Worm (Caenorhabditis elegans): ENCODE data around the gene C05C12.1.

Gene C05C12.1

DNA sequence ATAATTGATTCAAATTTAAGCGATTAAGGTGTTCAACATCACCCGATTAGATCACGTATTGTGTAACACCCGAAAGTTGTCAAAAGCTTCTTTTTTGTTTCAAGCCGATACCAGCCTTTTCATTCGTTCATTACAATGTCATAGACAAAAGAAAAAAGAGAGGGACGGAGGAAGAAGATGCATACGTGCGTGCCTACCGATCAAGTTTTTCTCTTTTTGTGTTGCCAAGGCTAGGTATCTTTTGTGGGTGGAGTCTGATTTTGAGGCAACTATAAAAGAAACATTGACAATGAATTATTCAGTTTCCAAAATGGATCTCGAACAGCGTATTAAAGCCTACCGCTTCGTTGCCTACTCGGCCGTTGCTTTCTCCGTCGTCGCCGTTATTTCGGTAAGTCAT, 28.6 kb upstream of the C05C12.1 start, which contains the start of gene col-125:
Gene col-125, plus strand, starts transcription at position 301 of the 400 bp plus-strand sequence.
- TF ChIP-seq ceh-91 (GFP tag; IDR thresholded peaks at IDR 0.05): no peak
- no peak for TF ChIP-seq ekl-4 (GFP tag; IDR thresholded peaks at IDR 0.05)
- TF ChIP-seq ceh-100 (GFP tag; IDR thresholded peaks at IDR 0.05): no peak
- TF ChIP-seq ZK185.1 (tag; optimal IDR thresholded peaks at IDR 0.05; ENCODE audit: poor library complexity, severe bottlenecking): no peak
- TF ChIP-seq nhr-80 (tag; optimal IDR thresholded peaks at IDR 0.05): no peak
- TF ChIP-seq dpff-1 (tag; optimal IDR thresholded peaks at IDR 0.05): no peak
- TF ChIP-seq dpl-1 (GFP tag; optimal IDR thresholded peaks at IDR 0.05): no peak
- TF ChIP-seq mel-28 (tag; optimal IDR thresholded peaks at IDR 0.05; ENCODE audit: borderline replicate concordance): no peak

DNA sequence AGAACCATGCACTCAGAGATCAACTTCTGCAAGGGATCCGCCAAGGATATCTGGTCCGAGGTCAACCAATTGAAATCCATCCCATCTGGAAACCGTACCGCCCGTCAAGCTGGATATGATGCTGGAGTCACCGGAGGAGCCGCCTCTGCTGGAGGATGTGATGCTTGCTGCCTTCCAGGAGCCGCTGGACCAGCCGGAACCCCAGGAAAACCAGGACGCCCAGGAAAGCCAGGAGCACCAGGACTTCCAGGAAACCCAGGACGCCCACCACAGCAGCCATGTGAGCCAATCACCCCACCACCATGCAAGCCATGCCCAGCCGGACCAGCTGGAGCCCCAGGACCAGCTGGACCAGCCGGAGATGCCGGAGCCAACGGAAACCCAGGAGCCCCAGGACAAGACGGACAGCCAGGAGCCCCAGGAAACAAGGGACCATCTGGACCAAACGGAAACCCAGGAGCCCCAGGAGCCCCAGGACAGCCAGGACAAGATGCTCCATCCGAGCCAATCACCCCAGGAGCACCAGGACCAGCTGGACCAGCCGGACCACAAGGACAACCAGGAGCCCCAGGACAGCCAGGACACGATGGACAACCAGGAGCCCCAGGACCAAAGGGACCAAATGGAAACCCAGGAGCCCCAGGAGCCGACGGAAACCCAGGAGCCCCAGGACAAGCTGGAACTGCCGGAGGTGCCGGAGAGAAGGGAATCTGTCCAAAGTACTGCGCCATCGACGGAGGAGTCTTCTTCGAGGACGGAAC, 27.9 kb upstream of the C05C12.1 start:
- peak; percentile 96 for TF ChIP-seq egrh-3 (GFP tag; IDR thresholded peaks at IDR 0.05)
- TF ChIP-seq cebp-2 (GFP tag; IDR thresholded peaks at IDR 0.05): 0 out of 2 replicates have a peak, but pooled peaks have one; percentile 5

DNA sequence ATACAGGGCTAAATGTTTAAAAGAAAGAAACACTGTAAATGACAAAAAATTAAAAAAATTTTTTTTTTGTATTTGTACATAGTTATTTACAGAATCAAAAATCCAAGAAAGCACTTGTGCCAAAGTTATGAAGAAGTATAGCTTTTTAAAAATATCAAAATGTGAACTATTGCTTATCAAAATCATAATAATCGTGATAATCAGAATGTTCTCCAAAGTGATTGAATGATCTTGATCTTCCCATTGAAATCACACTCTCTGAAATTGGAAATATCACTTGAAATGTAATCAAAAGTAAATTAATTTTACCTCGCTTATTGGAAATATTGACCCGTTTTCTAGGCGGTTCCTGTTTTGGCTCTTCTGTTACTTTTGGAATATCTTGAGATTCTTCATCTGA, 27.2 kb upstream of the C05C12.1 start:
- TF ChIP-seq xnd-1 (tag; optimal IDR thresholded peaks at IDR 0.05) (no peak), snpc-4 (GFP tag; optimal IDR thresholded peaks at IDR 0.05) (no peak), snpc-4 (tag; optimal IDR thresholded peaks at IDR 0.05) (no peak), D2030.7 (GFP tag; IDR thresholded peaks at IDR 0.05) (no peak), snpc-1.3 (tag; optimal IDR thresholded peaks at IDR 0.05; ENCODE audit: insufficient read depth) (no peak), lag-1 (GFP tag; IDR thresholded peaks at IDR 0.05) (no peak), nhr-120 (GFP tag; IDR thresholded peaks at IDR 0.05) (no peak), hmg-20 (GFP tag; IDR thresholded peaks at IDR 0.05) (no peak), F10E7.11 (tag; optimal IDR thresholded peaks at IDR 0.05) (no peak), atf-7 (tag; optimal IDR thresholded peaks at IDR 0.05) (no peak), cebp-1 (GFP tag; IDR thresholded peaks at IDR 0.05) (no peak), cebp-1 (tag; optimal IDR thresholded peaks at IDR 0.05) (no peak), cebp-2 (GFP tag; IDR thresholded peaks at IDR 0.05) (no peak), F33H1.4 (GFP tag; IDR thresholded peaks at IDR 0.05) (no peak), zfh-2 (GFP tag; conservative IDR thresholded peaks at IDR 0.05) (no peak), F52B5.7 (tag; optimal IDR thresholded peaks at IDR 0.05) (no peak), lin-26 (GFP tag; IDR thresholded peaks at IDR 0.05) (no peak), akir-1 (GFP tag; optimal IDR thresholded peaks at IDR 0.05) (no peak), aptf-2 (GFP tag; conservative IDR thresholded peaks at IDR 0.05) (no peak), F22D6.2 (tag; optimal IDR thresholded peaks at IDR 0.05) (no peak)

DNA sequence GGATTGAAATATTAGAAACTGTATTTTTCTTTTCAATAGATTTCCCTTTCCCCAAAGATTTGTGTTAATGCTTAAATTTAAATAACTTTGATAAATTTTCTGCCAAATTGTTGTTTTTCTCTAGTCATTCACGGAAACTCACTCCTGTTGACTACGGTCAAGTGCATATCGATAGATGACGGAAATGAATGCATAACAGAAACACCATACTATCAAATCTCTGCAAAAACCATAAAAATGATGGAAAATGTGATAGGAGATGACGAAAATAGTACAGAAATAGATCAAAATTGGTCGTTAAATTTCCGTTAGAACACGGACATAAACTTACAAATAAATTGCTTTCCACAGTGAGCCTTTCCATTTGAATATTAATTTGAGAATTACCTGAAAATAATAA, 24.8 kb upstream of the C05C12.1 start:
- TF ChIP-seq ets-4 (GFP tag; optimal IDR thresholded peaks at IDR 0.05) (no peak), ceh-58 (GFP tag; IDR thresholded peaks at IDR 0.05) (no peak), ztf-6 (GFP tag; IDR thresholded peaks at IDR 0.05) (no peak), nfyb-1 (GFP tag; IDR thresholded peaks at IDR 0.05) (no peak), cebp-2 (GFP tag; IDR thresholded peaks at IDR 0.05) (no peak)

- TF ChIP-seq nhr-179 (tag; optimal IDR thresholded peaks at IDR 0.05): no peak
- no peak for TF ChIP-seq somi-1 (GFP tag; optimal IDR thresholded peaks at IDR 0.05)
- TF ChIP-seq lin-40 (tag; optimal IDR thresholded peaks at IDR 0.05): no peak
- TF ChIP-seq nhr-80 (tag; optimal IDR thresholded peaks at IDR 0.05): peak; percentile 29
Observed at ce11 chrIV:11230069-11230468, 23.7 kb upstream of the C05C12.1 start, which contains the start of gene best-7. TSS of gene best-7 (minus strand) at chrIV:11230307.

Data from whole organism, young adult.